Fruit fly (Drosophila melanogaster): Measurements from ENCODE around the gene Top2.

The Top2 gene

DNA sequence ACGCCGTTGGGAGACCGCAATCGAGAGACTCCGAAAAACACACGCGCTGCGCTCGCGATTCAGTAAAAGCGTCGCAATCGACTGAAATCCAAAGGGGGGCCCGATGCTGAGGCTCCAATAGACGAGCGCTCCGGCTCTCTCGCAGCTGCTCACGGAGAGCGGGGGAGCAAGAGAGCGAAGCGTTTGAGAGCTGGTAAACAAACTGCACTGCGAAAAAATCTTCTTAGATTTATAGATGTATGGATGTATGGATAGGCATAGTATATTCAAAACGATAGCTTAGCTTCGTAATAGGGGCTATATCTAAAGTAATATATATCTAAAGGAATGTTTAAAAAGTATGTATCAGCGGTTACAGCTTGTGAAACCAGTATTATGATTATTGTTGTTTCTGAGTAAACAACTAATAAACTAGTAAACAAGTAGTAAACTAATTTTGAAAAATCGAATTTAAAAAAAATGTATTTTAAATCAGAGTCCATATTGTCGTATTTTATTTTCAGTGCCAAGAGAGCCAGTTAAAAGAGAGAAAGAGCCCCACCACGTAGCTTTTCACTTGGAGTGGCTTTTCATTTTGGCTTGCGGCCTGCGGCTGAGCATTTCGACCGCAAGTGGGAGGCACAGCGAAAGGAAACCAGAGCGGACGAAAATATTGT, 29.7 kb downstream of the Top2 start, which contains the start of the genes Alp12 and CG13085 (continued):
- TF ChIP-seq CG7963 (GFP tag; IDR thresholded peaks at IDR 0.05; ENCODE audit: partially characterized antibody) (no peak), CG6683 (GFP tag; optimal IDR thresholded peaks at IDR 0.05) (peak; percentile 98), ham (GFP tag; IDR thresholded peaks at IDR 0.05) (peak; percentile 80), CG7786 (GFP tag; optimal IDR thresholded peaks at IDR 0.05) (peak; percentile 92), CG4707 (GFP tag; optimal IDR thresholded peaks at IDR 0.05) (peak; percentile 92), CG2875 (GFP tag; optimal IDR thresholded peaks at IDR 0.05) (peak; percentile 98), CG14014 (GFP tag; IDR thresholded peaks at IDR 0.05) (peak; percentile 95), CG9876 (GFP tag; optimal IDR thresholded peaks at IDR 0.05) (peak; percentile 80), hb (GFP tag; IDR thresholded peaks at IDR 0.05; ENCODE audit: partially characterized antibody) (no peak), Aef1 (GFP tag; IDR thresholded peaks at IDR 0.05) (peak; percentile 93), nerfin-2 (GFP tag; IDR thresholded peaks at IDR 0.05; ENCODE audit: partially characterized antibody) (no peak), Hsf (GFP tag; optimal IDR thresholded peaks at IDR 0.05) (peak; percentile 98), Oli (tag; optimal IDR thresholded peaks at IDR 0.05) (peak; percentile 99), unpg (GFP tag; optimal IDR thresholded peaks at IDR 0.05) (peak; percentile 97), CG12744 (GFP tag; optimal IDR thresholded peaks at IDR 0.05) (peak; percentile 95), danr (GFP tag; IDR thresholded peaks at IDR 0.05) (peak; percentile 93), tin (GFP tag; optimal IDR thresholded peaks at IDR 0.05) (peak; percentile 96), Hr39 (optimal IDR thresholded peaks at IDR 0.05) (no peak), chm (GFP tag; IDR thresholded peaks at IDR 0.05) (peak; percentile 85; the same call in 1 of the 2 replicates), ap (GFP tag; IDR thresholded peaks at IDR 0.05) (peak; percentile 92), bigmax (GFP tag; optimal IDR thresholded peaks at IDR 0.05) (no peak), Pdp1 (GFP tag; optimal IDR thresholded peaks at IDR 0.05) (peak; percentile 93 to 95), CG10321 (GFP tag; IDR thresholded peaks at IDR 0.05) (peak; percentile 78; the same call in 1 of the 2 replicates), CG3726 (GFP tag; IDR thresholded peaks at IDR 0.05) (peak; percentile 92), CG1602 (GFP tag; optimal IDR thresholded peaks at IDR 0.05) (peak; percentile 97), sens-2 (GFP tag; IDR thresholded peaks at IDR 0.05) (peak; percentile 77), CG11085 (GFP tag; IDR thresholded peaks at IDR 0.05) (peak; percentile 87), CG9797 (GFP tag; optimal IDR thresholded peaks at IDR 0.05) (peak; percentile 47), Ets65A (GFP tag) (peak; percentile 98), caup (GFP tag; optimal IDR thresholded peaks at IDR 0.05; ENCODE audit: severe bottlenecking) (peak; percentile 97), NfI (GFP tag; optimal IDR thresholded peaks at IDR 0.05) (peak; percentile 98), gcm (GFP tag; optimal IDR thresholded peaks at IDR 0.05) (peak; percentile 99), CG4730 (GFP tag; IDR thresholded peaks at IDR 0.05) (peak; percentile 94), otp (GFP tag; IDR thresholded peaks at IDR 0.05) (peak; percentile 90), mam (GFP tag; optimal IDR thresholded peaks at IDR 0.05) (peak; percentile 88), disco-r (GFP tag; optimal IDR thresholded peaks at IDR 0.05) (peak; percentile 92), NC2α (GFP tag; optimal IDR thresholded peaks at IDR 0.05) (peak; percentile 84), CG12236 (GFP tag; optimal IDR thresholded peaks at IDR 0.05) (peak; percentile 89), fu2 (GFP tag; optimal IDR thresholded peaks at IDR 0.05) (peak; percentile 92), CG8944 (GFP tag; optimal IDR thresholded peaks at IDR 0.05) (peak; percentile 87), fd3F (GFP tag; optimal IDR thresholded peaks at IDR 0.05) (peak; percentile 97), vfl (GFP tag; optimal IDR thresholded peaks at IDR 0.05) (peak; percentile 92), CG16813 (GFP tag; IDR thresholded peaks at IDR 0.05; ENCODE audit: partially characterized antibody) (no peak), Sry-δ (GFP tag; optimal IDR thresholded peaks at IDR 0.05) (peak; percentile 58), CG4282 (GFP tag; optimal IDR thresholded peaks at IDR 0.05) (peak; percentile 70), sna (GFP tag; IDR thresholded peaks at IDR 0.05; ENCODE audit: partially characterized antibody) (no peak), Blimp-1 (GFP tag; optimal IDR thresholded peaks at IDR 0.05) (peak; percentile 96), dysf (GFP tag; IDR thresholded peaks at IDR 0.05) (peak; percentile 98), kni (GFP tag; optimal IDR thresholded peaks at IDR 0.05) (peak; percentile 97), CG8359 (GFP tag; optimal IDR thresholded peaks at IDR 0.05; ENCODE audit: borderline replicate concordance) (peak; percentile 92)

All from whole organism, embryonic.